Fruit fly (Drosophila melanogaster) whole organism, prepupa: Measurements from ENCODE around the gene CG4066.

Experiments
- Blimp-1 ChIP-seq: fragments of 200-800 bp; sonication (Bioruptor generic); optimal IDR thresholded peaks from 3 replicates; lab custom pipeline; 2017; ENCODE audit warnings: missing biosample characterization, missing genetic modification characterization, mild to moderate bottlenecking, moderate library complexity, missing genetic modification reagents
- CG10631 ChIP-seq: fragments of 200-800 bp; sonication (Bioruptor generic); optimal IDR thresholded peaks from 2 replicates; lab custom pipeline; 2016; ENCODE audit warnings: missing biosample characterization, missing genetic modification characterization
- CG11294 ChIP-seq: fragments of 200-800 bp; sonication (Bioruptor generic); IDR thresholded peaks from 2 replicates; pipeline ENCODE4 v1.3.6; 2022; ENCODE audit warnings: missing biosample characterization, missing genetic modification characterization
- CG11902 ChIP-seq: fragments of 200-800 bp; sonication (Bioruptor generic); optimal IDR thresholded peaks from 3 replicates; lab custom pipeline; 2016; ENCODE audit warnings: missing biosample characterization, missing genetic modification characterization
- CG6792 ChIP-seq: fragments of 200-800 bp; sonication (Bioruptor generic); optimal IDR thresholded peaks from 3 replicates; lab custom pipeline; 2016; ENCODE audit warnings: missing biosample characterization, missing genetic modification characterization
- CG7368 ChIP-seq: fragments of 200-800 bp; sonication (Bioruptor generic); optimal IDR thresholded peaks from 3 replicates; lab custom pipeline; 2016; ENCODE audit warnings: missing biosample characterization, missing genetic modification characterization
- CG9139 ChIP-seq: fragments of 200-800 bp; sonication (Bioruptor generic); optimal IDR thresholded peaks from 3 replicates; lab custom pipeline; 2017; ENCODE audit warnings: missing biosample characterization, mild to moderate bottlenecking, missing genetic modification characterization
- Ets96B ChIP-seq: fragments of 200-800 bp; optimal IDR thresholded peaks from 2 replicates; lab custom pipeline; 2019; ENCODE audit warnings: missing biosample characterization, mild to moderate bottlenecking, missing genetic modification characterization, moderate library complexity
- Hr39 ChIP-seq: fragments of 200-800 bp; sonication (Bioruptor generic); optimal IDR thresholded peaks from 2 replicates; lab custom pipeline; 2016; ENCODE audit warnings: missing biosample characterization, missing genetic modification characterization
- Hr4 ChIP-seq: fragments of 200-800 bp; sonication (Bioruptor generic); optimal IDR thresholded peaks from 3 replicates; lab custom pipeline; 2016; ENCODE audit warnings: missing biosample characterization, missing genetic modification characterization
- Sox14 ChIP-seq: fragments of 200-800 bp; sonication (Bioruptor generic); optimal IDR thresholded peaks from 3 replicates; lab custom pipeline; 2016; ENCODE audit warnings: missing biosample characterization, missing genetic modification characterization
- Sox15 ChIP-seq: fragments of 200-800 bp; sonication (Bioruptor generic); optimal IDR thresholded peaks from 3 replicates; lab custom pipeline; 2016; ENCODE audit warnings: missing biosample characterization, missing genetic modification characterization
- lz ChIP-seq: fragments of 200-800 bp; sonication (Bioruptor generic); optimal IDR thresholded peaks from 3 replicates; lab custom pipeline; 2016; ENCODE audit warnings: missing biosample characterization, missing genetic modification characterization
- net ChIP-seq: fragments of 200-800 bp; sonication (Bioruptor generic); optimal IDR thresholded peaks from 3 replicates; lab custom pipeline; 2016; ENCODE audit warnings: missing biosample characterization, missing genetic modification characterization

DNA sequence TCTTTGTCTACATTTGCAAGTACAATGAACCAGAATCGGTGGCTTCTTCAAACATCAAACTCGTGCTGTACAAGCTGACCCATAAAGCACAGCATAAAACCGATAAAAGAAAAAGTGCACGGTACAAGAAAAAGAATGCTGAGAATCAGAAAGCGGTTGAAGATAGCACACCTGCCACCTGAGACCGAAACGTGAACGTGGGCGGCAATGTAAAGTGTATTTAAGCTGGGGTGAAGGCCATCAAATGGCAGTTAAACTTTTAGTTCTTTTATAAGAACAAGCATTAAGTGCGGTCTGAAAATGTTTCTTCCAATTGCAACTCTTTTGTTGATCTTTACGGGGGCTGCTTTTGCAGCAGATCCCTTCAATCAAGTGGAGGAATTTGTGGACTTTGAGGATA, at the start of gene CG4066:
- TF ChIP-seq Sox14 (GFP tag; lab: Kevin White, UChicago): no peak
- TF ChIP-seq CG6792: no peak
- TF ChIP-seq CG9139 (GFP tag; lab: Kevin White, UChicago): no peak
- no peak for TF ChIP-seq CG11294 (GFP tag; lab: Robert Waterston, UW)
- TF ChIP-seq Hr4 (GFP tag; lab: Kevin White, UChicago): no peak
- TF ChIP-seq Hr39 (GFP tag; lab: Kevin White, UChicago): no peak
- no peak for TF ChIP-seq CG7368 (GFP tag; lab: Kevin White, UChicago)
- no peak for TF ChIP-seq lz (GFP tag; lab: Kevin White, UChicago)
- no peak for TF ChIP-seq Sox15
- no peak for TF ChIP-seq CG10631 (GFP tag; lab: Kevin White, UChicago)
- TF ChIP-seq net: no peak
- no peak for TF ChIP-seq CG11902 (GFP tag; lab: Kevin White, UChicago)
- no peak for TF ChIP-seq Blimp-1 (GFP tag; lab: Kevin White, UChicago)
- TF ChIP-seq Ets96B: no peak
